Fruit fly (Drosophila melanogaster) Kc167 (cell line): Measurements from ENCODE around the gene CG31715.

Experiments
- Sin3A ChIP-seq: fragments of >200 bp; optimal IDR thresholded peaks from 2 replicates; lab custom pipeline; 2018; ENCODE audit warnings: missing external identifiers
- ttk ChIP-seq: sonication (Bioruptor generic); optimal IDR thresholded peaks from 2 replicates; lab custom pipeline; 2017; ENCODE audit warnings: missing external identifiers

- no peak for TF ChIP-seq Sin3A (lab: Kevin White, UChicago)
- no peak for TF ChIP-seq ttk (lab: Kevin White, UChicago)
Observed at dm6 chr2L:10315888-10316287, 25.5 kb upstream of the CG31715 start.
